Fruit fly (Drosophila melanogaster) whole organism, prepupa: ENCODE data around the gene CG12546.

Source experiments
- CG10669 ChIP-seq: fragments of 200-800 bp; sonication (Bioruptor generic); optimal IDR thresholded peaks from 3 replicates; lab custom pipeline; 2018; ENCODE audit warnings: missing biosample characterization, mild to moderate bottlenecking, missing genetic modification characterization, moderate library complexity
- CG11762 ChIP-seq: fragments of 200-800 bp; sonication (Bioruptor generic); optimal IDR thresholded peaks from 3 replicates; lab custom pipeline; 2016; ENCODE audit warnings: missing biosample characterization, missing genetic modification characterization; ENCODE audit not compliant: insufficient read depth
- CG11902 ChIP-seq: fragments of 200-800 bp; sonication (Bioruptor generic); optimal IDR thresholded peaks from 3 replicates; lab custom pipeline; 2016; ENCODE audit warnings: missing biosample characterization, missing genetic modification characterization
- CG15336 ChIP-seq: fragments of 200-800 bp; sonication (Bioruptor generic); IDR thresholded peaks from 2 replicates; pipeline ENCODE4 v1.3.6; 2022; ENCODE audit warnings: missing biosample characterization, missing genetic modification characterization
- CG16779 ChIP-seq: fragments of 200-800 bp; sonication (Bioruptor generic); optimal IDR thresholded peaks from 3 replicates; lab custom pipeline; 2017; ENCODE audit warnings: missing biosample characterization, mild to moderate bottlenecking, missing genetic modification characterization
- CG34406 ChIP-seq: fragments of 200-800 bp; sonication (Bioruptor generic); optimal IDR thresholded peaks from 3 replicates; lab custom pipeline; 2016; ENCODE audit warnings: missing biosample characterization, missing genetic modification characterization
- CG6854 ChIP-seq: fragments of 200-800 bp; sonication (Bioruptor generic); optimal IDR thresholded peaks from 2 replicates; lab custom pipeline; 2017; ENCODE audit warnings: missing biosample characterization, mild to moderate bottlenecking, missing genetic modification characterization
- CG8319 ChIP-seq: fragments of 200-800 bp; sonication (Bioruptor generic); optimal IDR thresholded peaks from 3 replicates; lab custom pipeline; 2016; ENCODE audit warnings: missing biosample characterization, missing genetic modification characterization
- Hr38 ChIP-seq: sonication (Bioruptor generic); optimal IDR thresholded peaks from 2 replicates; lab custom pipeline; 2016; ENCODE audit warnings: missing biosample characterization, missing genetic modification characterization
- Hr4 ChIP-seq: fragments of 200-800 bp; sonication (Bioruptor generic); optimal IDR thresholded peaks from 3 replicates; lab custom pipeline; 2016; ENCODE audit warnings: missing biosample characterization, missing genetic modification characterization
- Lpt ChIP-seq: fragments of 200-800 bp; sonication (Bioruptor generic); optimal IDR thresholded peaks from 3 replicates; lab custom pipeline; 2016; ENCODE audit warnings: missing biosample characterization, missing genetic modification characterization
- Smox ChIP-seq: fragments of 200-800 bp; sonication (Bioruptor generic); optimal IDR thresholded peaks from 3 replicates; lab custom pipeline; 2016; ENCODE audit warnings: missing biosample characterization, missing genetic modification characterization
- ss ChIP-seq, 2 experiments: fragments of 200-800 bp; sonication (Bioruptor generic); optimal IDR thresholded peaks; 2 replicates in 1 of 2; 3 replicates in 1 of 2; lab custom pipeline; 2017 to 2018; ENCODE audit warnings: mild to moderate bottlenecking in 2 of 2, missing biosample characterization in 2 of 2, missing genetic modification characterization in 2 of 2, moderate library complexity in 1 of 2

dm6 chr3L:22695653-22696052, 2.0 kb upstream of the CG12546 start, which contains the start of gene CG14452:
- TF ChIP-seq CG34406 (GFP tag; lab: Kevin White, UChicago) (no peak), CG11762 (no peak), ss (GFP tag; optimal IDR thresholded peaks at IDR 0.05; lab: Kevin White, UChicago) (no peak), CG11902 (GFP tag; lab: Kevin White, UChicago) (no peak), CG15336 (GFP tag; lab: Robert Waterston, UW) (no peak), CG6854 (GFP tag; lab: Kevin White, UChicago) (no peak), Hr38 (GFP tag; lab: Kevin White, UChicago) (no peak), CG10669 (GFP tag; lab: Kevin White, UChicago) (no peak), Hr4 (GFP tag; lab: Kevin White, UChicago) (no peak), CG16779 (tag; lab: Kevin White, UChicago) (no peak), CG8319 (GFP tag; lab: Kevin White, UChicago) (no peak), Smox (GFP tag; lab: Kevin White, UChicago) (no peak), Lpt (GFP tag; lab: Kevin White, UChicago) (no peak)
